Fruit fly (Drosophila melanogaster): ENCODE data around the gene JMJD7.
A peak's percentile ranks its signal among the peaks of the same experiment; 100 is the strongest.

JMJD7 gene

dm6 chr3L:13489193-13489752 is 39.2 kb upstream of the JMJD7 start:
- TF ChIP-seq kay (GFP tag; ENCODE audit: borderline replicate concordance) (no peak), tj (GFP tag; optimal IDR thresholded peaks at IDR 0.05) (peak; percentile 47)

- no peak for TF ChIP-seq CG7101 (tag; optimal IDR thresholded peaks at IDR 0.05)
- TF ChIP-seq Crg-1 (GFP tag; optimal IDR thresholded peaks at IDR 0.05), result no peak
- no peak for TF ChIP-seq bab1 (GFP tag; optimal IDR thresholded peaks at IDR 0.05)
- no peak for TF ChIP-seq CG7045 (GFP tag; optimal IDR thresholded peaks at IDR 0.05)
- no peak for TF ChIP-seq CG11617 (GFP tag; optimal IDR thresholded peaks at IDR 0.05)
- TF ChIP-seq Mnt (GFP tag; optimal IDR thresholded peaks at IDR 0.05), result no peak
- no peak for TF ChIP-seq CG5204 (GFP tag; optimal IDR thresholded peaks at IDR 0.05)
- no peak for TF ChIP-seq CG1620 (GFP tag; optimal IDR thresholded peaks at IDR 0.05)
- no peak for TF ChIP-seq Clk (GFP tag; optimal IDR thresholded peaks at IDR 0.05)
- no peak for TF ChIP-seq tj (GFP tag; optimal IDR thresholded peaks at IDR 0.05)
- TF ChIP-seq kay (GFP tag; ENCODE audit: borderline replicate concordance), result no peak
- no peak for TF ChIP-seq CG33017 (tag; optimal IDR thresholded peaks at IDR 0.05)
- no peak for TF ChIP-seq CG12768 (GFP tag; optimal IDR thresholded peaks at IDR 0.05)
- TF ChIP-seq cic (GFP tag; optimal IDR thresholded peaks at IDR 0.05), result no peak
- no peak for TF ChIP-seq Hr96 (GFP tag; optimal IDR thresholded peaks at IDR 0.05)
- no peak for TF ChIP-seq pad (GFP tag; optimal IDR thresholded peaks at IDR 0.05)
- TF ChIP-seq cnc (optimal IDR thresholded peaks at IDR 0.05), result no peak
- TF ChIP-seq toe (GFP tag; optimal IDR thresholded peaks at IDR 0.05), result no peak
- TF ChIP-seq CG14711 (tag; optimal IDR thresholded peaks at IDR 0.05), result no peak
- TF ChIP-seq ovo (GFP tag; optimal IDR thresholded peaks at IDR 0.05), result no peak
These were observed 38.2 kb upstream of the JMJD7 start for dm6 chr3L:13488129-13488876.

- TF ChIP-seq toe (GFP tag; optimal IDR thresholded peaks at IDR 0.05) (no peak), Hr96 (GFP tag; optimal IDR thresholded peaks at IDR 0.05) (no peak), tj (GFP tag; optimal IDR thresholded peaks at IDR 0.05) (no peak), CG14711 (tag; optimal IDR thresholded peaks at IDR 0.05) (no peak), CG33017 (tag; optimal IDR thresholded peaks at IDR 0.05) (no peak), cic (GFP tag; optimal IDR thresholded peaks at IDR 0.05) (no peak), cnc (optimal IDR thresholded peaks at IDR 0.05) (no peak)
These were observed 36.8 kb upstream of the JMJD7 start for dm6 chr3L:13486860-13487404.

dm6 chr3L:13486041-13486859 is 36.2 kb upstream of the JMJD7 start, which contains the start of the genes Abp1 and Tgi:
TSS of gene Abp1 (minus strand) at chr3L:13486280.
TSS of gene Tgi (plus strand) at chr3L:13486797.
- peak; percentile 31 for TF ChIP-seq pad (GFP tag; optimal IDR thresholded peaks at IDR 0.05)
- peak; percentile 10 for TF ChIP-seq bab1 (GFP tag; optimal IDR thresholded peaks at IDR 0.05)
- no peak for TF ChIP-seq CG11617 (GFP tag; optimal IDR thresholded peaks at IDR 0.05)
- TF ChIP-seq Mnt (GFP tag; optimal IDR thresholded peaks at IDR 0.05), result peak; percentile 13
- TF ChIP-seq toe (GFP tag; optimal IDR thresholded peaks at IDR 0.05), result peak; percentile 31
- TF ChIP-seq CG1620 (GFP tag; optimal IDR thresholded peaks at IDR 0.05), result peak; percentile 61
- TF ChIP-seq CG7101 (tag; optimal IDR thresholded peaks at IDR 0.05), result peak; percentile 39
- no peak for TF ChIP-seq ovo (GFP tag; optimal IDR thresholded peaks at IDR 0.05)
- peak; percentile 6 for TF ChIP-seq Hr96 (GFP tag; optimal IDR thresholded peaks at IDR 0.05)

dm6 chr3L:13480241-13480627 is 30.2 kb upstream of the JMJD7 start:
- TF ChIP-seq cnc (optimal IDR thresholded peaks at IDR 0.05) (no peak), Hr96 (GFP tag; optimal IDR thresholded peaks at IDR 0.05) (peak; percentile 21), CG7045 (GFP tag; optimal IDR thresholded peaks at IDR 0.05) (no peak), ovo (GFP tag; optimal IDR thresholded peaks at IDR 0.05) (no peak), CG1620 (GFP tag; optimal IDR thresholded peaks at IDR 0.05) (no peak), Crg-1 (GFP tag; optimal IDR thresholded peaks at IDR 0.05) (no peak), CG5204 (GFP tag; optimal IDR thresholded peaks at IDR 0.05) (no peak), CG14711 (tag; optimal IDR thresholded peaks at IDR 0.05) (no peak), Clk (GFP tag; optimal IDR thresholded peaks at IDR 0.05) (no peak), CG11617 (GFP tag; optimal IDR thresholded peaks at IDR 0.05) (peak; percentile 7), cic (GFP tag; optimal IDR thresholded peaks at IDR 0.05) (peak; percentile 94), pad (GFP tag; optimal IDR thresholded peaks at IDR 0.05) (no peak), CG7101 (tag; optimal IDR thresholded peaks at IDR 0.05) (peak; percentile 21), bab1 (GFP tag; optimal IDR thresholded peaks at IDR 0.05) (peak; percentile 19), CG12768 (GFP tag; optimal IDR thresholded peaks at IDR 0.05) (no peak), kay (GFP tag; ENCODE audit: borderline replicate concordance) (no peak), tj (GFP tag; optimal IDR thresholded peaks at IDR 0.05) (no peak), toe (GFP tag; optimal IDR thresholded peaks at IDR 0.05) (no peak), CG33017 (tag; optimal IDR thresholded peaks at IDR 0.05) (no peak), Mnt (GFP tag; optimal IDR thresholded peaks at IDR 0.05) (peak; percentile 37)

Data from whole organism, adult.